Worm (Caenorhabditis elegans) whole organism, L4/young adult: ENCODE data around the gene mccc-1.

Experiments used
- W03F9.2 ChIP-seq: fragments of 150-350 bp; optimal IDR thresholded peaks from 2 replicates; lab custom pipeline; 2014; ENCODE audit warnings: missing biosample characterization, missing genetic modification characterization
- dao-5 ChIP-seq: sonication (generic microtip); optimal IDR thresholded peaks from 2 replicates; lab custom pipeline; 2016; ENCODE audit warnings: missing genotype, missing genetic modification characterization, moderate library complexity, missing compliant biosample characterization
- him-1 ChIP-seq: sonication (generic microtip); optimal IDR thresholded peaks from 2 replicates; lab custom pipeline; 2016; ENCODE audit warnings: missing genotype, missing genetic modification reagents, missing genetic modification characterization, missing compliant biosample characterization

The mccc-1 gene

ce11 chrIV:9857952-9858488, 26.4 kb upstream of the mccc-1 start, which contains the start of gene npp-1:
TSS of gene npp-1 (plus strand) at chrIV:9858488.
- peak; percentile 75 for TF ChIP-seq W03F9.2 (tag; lab: Kevin White, UChicago)
- no peak for TF ChIP-seq dao-5 (tag; lab: Kevin White, UChicago)

ce11 chrIV:9858970-9859369, 25.4 kb upstream of the mccc-1 start:
- TF ChIP-seq him-1 (no peak), dao-5 (tag; lab: Kevin White, UChicago) (no peak), W03F9.2 (tag; lab: Kevin White, UChicago) (no peak)

ce11 chrIV:9861921-9862320, 22.4 kb upstream of the mccc-1 start, which contains the start of gene K07F5.14:
TSS of gene K07F5.14 (plus strand) at chrIV:9862221.
- TF ChIP-seq W03F9.2 (tag; lab: Kevin White, UChicago) (no peak), him-1 (no peak), dao-5 (tag; lab: Kevin White, UChicago) (no peak)

- TF ChIP-seq him-1 (no peak), dao-5 (tag; lab: Kevin White, UChicago) (no peak), W03F9.2 (tag; lab: Kevin White, UChicago) (no peak)
Observed at ce11 chrIV:9863817-9864216, 20.6 kb upstream of the mccc-1 start, which contains the start of gene K07F5.16. TSS of gene K07F5.16 (plus strand) at chrIV:9864117.

ce11 chrIV:9864778-9865177, 19.6 kb upstream of the mccc-1 start, which contains the start of the genes K07F5.15 and K07F5.22:
TSS of gene K07F5.15 (plus strand) at chrIV:9865078.
TSS of gene K07F5.22 (plus strand) at chrIV:9865078.
- TF ChIP-seq W03F9.2 (tag; lab: Kevin White, UChicago): no peak
- no peak for TF ChIP-seq him-1
- no peak for TF ChIP-seq dao-5 (tag; lab: Kevin White, UChicago)

ce11 chrIV:9866865-9867264, 17.5 kb upstream of the mccc-1 start:
- TF ChIP-seq dao-5 (tag; lab: Kevin White, UChicago) (no peak), W03F9.2 (tag; lab: Kevin White, UChicago) (no peak), him-1 (no peak)

- TF ChIP-seq W03F9.2 (tag; lab: Kevin White, UChicago) (no peak), dao-5 (tag; lab: Kevin White, UChicago) (no peak), him-1 (no peak)
Observed at ce11 chrIV:9867915-9868314, 16.5 kb upstream of the mccc-1 start.

ce11 chrIV:9869344-9869743, 15.0 kb upstream of the mccc-1 start:
- TF ChIP-seq dao-5 (tag; lab: Kevin White, UChicago) (no peak), him-1 (no peak), W03F9.2 (tag; lab: Kevin White, UChicago) (no peak)

ce11 chrIV:9872210-9872609, 12.2 kb upstream of the mccc-1 start:
- TF ChIP-seq dao-5 (tag; lab: Kevin White, UChicago) (no peak), him-1 (no peak), W03F9.2 (tag; lab: Kevin White, UChicago) (no peak)

- no peak for TF ChIP-seq him-1
- no peak for TF ChIP-seq W03F9.2 (tag; lab: Kevin White, UChicago)
- TF ChIP-seq dao-5 (tag; lab: Kevin White, UChicago): no peak
Observed at ce11 chrIV:9872786-9873185, 11.6 kb upstream of the mccc-1 start.

- peak; percentile 30 for TF ChIP-seq W03F9.2 (tag; lab: Kevin White, UChicago)
- no peak for TF ChIP-seq him-1
Observed at ce11 chrIV:9873837-9874236, 10.5 kb upstream of the mccc-1 start.

ce11 chrIV:9875646-9876045, 8.7 kb upstream of the mccc-1 start:
- TF ChIP-seq dao-5 (tag; lab: Kevin White, UChicago) (no peak), W03F9.2 (tag; lab: Kevin White, UChicago) (no peak), him-1 (no peak)

ce11 chrIV:9878893-9879379, 5.4 kb upstream of the mccc-1 start, which contains the start of gene nhr-4:
TSS of gene nhr-4 (plus strand) at chrIV:9879329.
- no peak for TF ChIP-seq dao-5 (tag; lab: Kevin White, UChicago)
- no peak for TF ChIP-seq W03F9.2 (tag; lab: Kevin White, UChicago)
- no peak for TF ChIP-seq him-1

- TF ChIP-seq dao-5 (tag; lab: Kevin White, UChicago): no peak
- no peak for TF ChIP-seq W03F9.2 (tag; lab: Kevin White, UChicago)
- TF ChIP-seq him-1: no peak
Observed at ce11 chrIV:9889857-9890256, 5.5 kb downstream of the mccc-1 start, which contains the start of gene ttbk-3. TSS of gene ttbk-3 (minus strand) at chrIV:9889957.

ce11 chrIV:9891938-9892337, 7.6 kb downstream of the mccc-1 start, which contains the start of gene F32B6.4:
TSS of gene F32B6.4 (minus strand) at chrIV:9892038.
- TF ChIP-seq W03F9.2 (tag; lab: Kevin White, UChicago): no peak
- no peak for TF ChIP-seq him-1
- no peak for TF ChIP-seq dao-5 (tag; lab: Kevin White, UChicago)
